Worm (Caenorhabditis elegans) whole organism, L2 larva: ENCODE data around the gene F38H4.6.

ENCODE experiments used
- R02D3.7 ChIP-seq: fragments of 150-350 bp; optimal IDR thresholded peaks from 2 replicates; lab custom pipeline; 2014; ENCODE audit warnings: missing biosample characterization, missing genetic modification characterization
- ceh-82 ChIP-seq: fragments of 150-350 bp; optimal IDR thresholded peaks from 2 replicates; lab custom pipeline; 2014; ENCODE audit warnings: missing biosample characterization, missing genetic modification characterization
- elt-1 ChIP-seq: fragments of 150-350 bp; optimal IDR thresholded peaks from 2 replicates; lab custom pipeline; 2014; ENCODE audit warnings: missing biosample characterization, missing genetic modification characterization
- nhr-11 ChIP-seq: fragments of 150-350 bp; optimal IDR thresholded peaks from 2 replicates; lab custom pipeline; 2014; ENCODE audit warnings: missing biosample characterization, missing genetic modification characterization
- skn-1 ChIP-seq: sonication (generic microtip); optimal IDR thresholded peaks from 2 replicates; lab custom pipeline; 2017; ENCODE audit warnings: missing biosample characterization, missing genetic modification characterization

- TF ChIP-seq ceh-82 (tag; lab: Kevin White, UChicago) (no peak), skn-1 (tag; lab: Kevin White, UChicago) (no peak), elt-1 (tag; lab: Kevin White, UChicago) (peak; percentile 67), nhr-11 (tag; lab: Kevin White, UChicago) (no peak), R02D3.7 (tag; lab: Kevin White, UChicago) (no peak)
Measured at ce11 chrIV:11882534-11882933, 34.9 kb upstream of the F38H4.6 start.
